Fruit fly (Drosophila melanogaster) whole organism, prepupa: Measurements from ENCODE around the gene CG31126.

Experiments
- CG6276 ChIP-seq: fragments of 200-800 bp; sonication (Bioruptor generic); optimal IDR thresholded peaks from 2 replicates; lab custom pipeline; 2017; ENCODE audit warnings: missing biosample characterization, mild to moderate bottlenecking, missing genetic modification characterization
- Sox102F ChIP-seq: fragments of 200-800 bp; sonication (Bioruptor generic); optimal IDR thresholded peaks from 2 replicates; lab custom pipeline; 2016; ENCODE audit warnings: missing biosample characterization, mild to moderate bottlenecking, missing genetic modification characterization
- svp ChIP-seq: fragments of 200-800 bp; sonication (Bioruptor generic); peaks from one replicate; lab custom pipeline; 2016; ENCODE audit warnings: missing biosample characterization, missing genetic modification characterization

DNA sequence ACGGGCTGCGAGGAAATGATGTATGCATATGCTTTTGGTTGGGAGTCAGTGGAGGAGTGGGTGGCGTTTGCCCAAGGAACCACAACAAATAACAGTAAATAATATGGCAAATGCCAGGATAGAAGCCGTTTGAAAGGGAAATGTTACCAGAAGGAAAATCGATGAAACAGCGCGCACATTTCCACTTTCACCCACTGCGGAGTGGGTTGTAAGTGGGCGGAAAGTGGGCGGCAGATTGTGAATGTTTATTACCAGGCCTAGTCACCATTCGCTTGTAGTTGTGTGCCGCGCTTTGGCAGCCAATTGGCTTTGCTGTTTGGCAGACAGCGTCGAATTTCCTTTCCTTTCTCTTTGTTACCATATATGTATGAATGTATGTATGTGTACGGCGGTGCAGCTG is 12.2 kb downstream of the CG31126 start:
- TF ChIP-seq CG6276 (GFP tag; lab: Kevin White, UChicago) (no peak), svp (GFP tag; lab: Kevin White, UChicago) (no peak), Sox102F (GFP tag; lab: Kevin White, UChicago) (no peak)
